Worm (Caenorhabditis elegans): Measurements from ENCODE around the gene Y48B6A.5.

Y48B6A.5 gene

ce11 chrII:14126841-14127240 is 48.2 kb downstream of the Y48B6A.5 start, which contains the start of gene K09E4.3:
K09E4.3 (minus strand) TSS chrII:14126941.
- TF ChIP-seq nhr-2 (tag; optimal IDR thresholded peaks at IDR 0.05), result no peak
- TF ChIP-seq ceh-83 (GFP tag; optimal IDR thresholded peaks at IDR 0.05), result no peak
- no peak for TF ChIP-seq M03D4.4 (tag; optimal IDR thresholded peaks at IDR 0.05)

All from whole organism, mixed stage, embryonic.